Fruit fly (Drosophila melanogaster): ENCODE measurements around the gene VhaM9.7-c.

Gene VhaM9.7-c

DNA sequence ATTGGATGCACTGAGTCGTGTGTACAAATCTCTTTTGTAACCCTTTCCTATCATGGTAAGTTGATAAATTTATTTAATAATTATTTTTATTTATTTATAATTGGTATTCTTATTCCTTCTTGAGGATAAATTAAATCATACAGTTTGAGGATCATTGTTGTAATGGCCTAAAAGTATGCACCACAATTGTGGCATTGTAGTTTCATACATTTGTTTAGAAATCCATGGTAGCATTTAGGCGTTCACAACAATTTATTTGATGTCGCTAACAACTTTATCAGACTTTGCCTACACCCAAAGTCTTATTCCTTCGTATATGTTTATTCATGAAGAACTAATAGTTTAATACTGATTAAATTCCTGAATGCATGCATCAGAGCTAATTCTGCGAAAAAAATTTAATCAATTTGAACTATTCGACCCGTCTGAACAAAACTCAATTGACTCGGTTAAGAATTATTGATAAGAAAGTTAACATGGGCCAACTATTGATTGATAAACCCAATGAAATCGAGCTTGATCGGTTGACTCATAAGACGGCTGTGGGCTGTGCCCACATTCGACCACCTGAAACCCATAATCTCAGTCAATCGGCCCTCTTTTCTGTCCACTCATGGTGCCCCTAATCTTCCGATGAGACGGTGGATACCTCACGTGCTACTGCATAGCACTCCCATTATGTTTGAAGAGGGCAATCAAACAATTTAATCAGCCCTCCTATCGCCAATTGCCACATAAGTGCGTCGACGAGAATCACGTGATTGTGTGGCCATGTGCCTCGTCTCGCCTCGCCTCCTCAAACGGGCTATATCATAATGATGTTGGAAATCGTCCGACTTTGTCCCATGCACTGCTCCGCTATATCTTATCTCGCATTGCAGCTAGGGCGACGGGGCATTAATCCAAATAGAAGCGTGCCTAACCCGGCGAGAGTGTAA lies 32.9 kb upstream of the VhaM9.7-c start:
- TF ChIP-seq CG17801 (GFP tag; optimal IDR thresholded peaks at IDR 0.05; ENCODE audit: partially characterized antibody): no peak

DNA sequence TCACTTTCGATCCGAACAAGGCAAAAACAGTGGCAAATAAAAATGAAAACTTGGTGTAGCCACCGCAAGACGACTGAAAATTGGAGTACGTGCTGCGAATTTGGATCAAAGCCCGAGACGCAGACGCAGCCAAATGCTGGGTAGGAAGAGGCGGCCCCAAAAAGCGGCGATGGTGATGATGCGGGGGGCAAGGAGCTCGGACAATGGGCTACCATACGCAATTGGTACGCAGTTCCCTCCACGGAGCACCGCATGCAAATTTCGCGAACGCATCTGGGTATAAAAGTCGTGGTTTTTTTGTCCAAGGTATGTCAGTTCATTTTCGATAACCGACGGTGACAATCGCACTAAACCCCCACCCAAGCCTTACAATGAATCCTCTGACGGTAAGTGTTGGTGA lies 28.4 kb upstream of the VhaM9.7-c start, which contains the start of gene Cpr64Ad:
Gene Cpr64Ad (plus strand): TSS at position 301 of the 400 bp plus-strand sequence.
- TF ChIP-seq CG17801 (GFP tag; optimal IDR thresholded peaks at IDR 0.05; ENCODE audit: partially characterized antibody): no peak

dm6 chr3L:4212815-4213214 lies 26.1 kb upstream of the VhaM9.7-c start, which contains the start of gene Cpr64Ac:
TSS of gene Cpr64Ac (minus strand) at chr3L:4212915.
- no peak for TF ChIP-seq CG17801 (GFP tag; optimal IDR thresholded peaks at IDR 0.05; ENCODE audit: partially characterized antibody)

dm6 chr3L:4211440-4211839 lies 24.8 kb upstream of the VhaM9.7-c start, which contains the start of gene Cpr64Ab:
TSS of gene Cpr64Ab (minus strand) at chr3L:4211540.
- TF ChIP-seq CG17801 (GFP tag; optimal IDR thresholded peaks at IDR 0.05; ENCODE audit: partially characterized antibody): no peak

DNA sequence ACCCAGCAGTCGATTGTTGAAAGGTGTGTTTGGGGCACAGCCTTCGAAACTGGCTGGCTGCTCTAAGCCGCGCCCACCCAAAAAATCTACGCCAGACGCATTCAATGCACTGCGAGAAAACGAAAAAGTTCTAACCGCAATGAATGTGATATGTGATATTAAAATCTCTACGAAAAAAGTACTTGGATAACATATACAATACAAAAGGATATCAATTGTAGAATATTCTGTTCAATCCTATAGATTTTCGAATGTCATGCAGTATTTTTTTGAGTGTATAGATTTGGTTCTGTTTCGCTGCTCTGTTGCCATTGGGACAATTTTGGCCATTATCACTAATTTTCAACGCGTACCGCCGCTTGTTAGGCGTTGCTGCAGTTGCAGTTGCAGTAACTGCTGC lies 23.1 kb upstream of the VhaM9.7-c start:
- no peak for TF ChIP-seq CG17801 (GFP tag; optimal IDR thresholded peaks at IDR 0.05; ENCODE audit: partially characterized antibody)

DNA sequence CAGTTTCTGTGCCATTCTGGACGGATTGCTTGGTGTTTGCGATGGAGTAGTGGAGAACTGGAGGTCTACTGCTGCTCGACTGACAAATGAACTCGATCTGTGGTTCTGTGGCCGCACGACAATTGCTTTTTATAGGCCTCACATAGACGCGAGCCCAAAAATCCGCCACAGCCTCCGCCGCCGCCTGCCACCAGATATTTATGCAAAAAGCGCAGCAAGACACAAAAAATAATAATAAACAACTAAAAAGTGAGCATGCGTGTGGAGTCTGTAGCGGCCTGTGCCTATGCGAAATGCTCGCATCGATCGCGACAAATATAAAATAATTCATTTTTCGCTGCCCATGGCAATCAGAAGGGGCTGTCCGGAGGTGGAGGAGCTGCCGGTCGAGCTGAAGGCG lies 22.4 kb upstream of the VhaM9.7-c start, which contains the start of gene Cpr64Aa:
Gene Cpr64Aa (minus strand): TSS at position 101 of the 400 bp plus-strand sequence.
- no peak for TF ChIP-seq CG17801 (GFP tag; optimal IDR thresholded peaks at IDR 0.05; ENCODE audit: partially characterized antibody)

dm6 chr3L:4204867-4205266 lies 18.2 kb upstream of the VhaM9.7-c start:
- no peak for TF ChIP-seq CG17801 (GFP tag; optimal IDR thresholded peaks at IDR 0.05; ENCODE audit: partially characterized antibody)

DNA sequence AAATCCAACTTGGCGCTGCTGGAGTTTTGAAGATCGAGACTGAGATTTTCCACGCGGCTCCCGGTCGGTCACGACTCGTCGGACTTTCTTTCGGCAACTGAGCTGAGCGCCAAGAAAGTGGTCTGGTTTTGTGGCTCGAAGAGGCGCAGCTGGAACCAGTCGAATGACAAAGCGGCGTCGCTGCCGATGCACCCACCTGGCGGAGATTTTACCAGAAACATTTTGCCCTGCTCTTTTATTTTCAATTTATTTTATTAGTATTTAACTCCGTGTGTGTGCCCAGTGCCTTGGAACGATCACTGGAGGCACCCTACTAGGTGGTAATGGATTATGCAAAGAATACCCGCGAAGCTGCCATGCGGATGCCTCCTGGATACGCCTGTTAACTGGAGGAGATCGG lies 17.6 kb upstream of the VhaM9.7-c start, which contains the start of gene CG15005:
Gene CG15005 (minus strand): TSS at position 101 of the 400 bp plus-strand sequence.
- no peak for TF ChIP-seq CG17801 (GFP tag; optimal IDR thresholded peaks at IDR 0.05; ENCODE audit: partially characterized antibody)

DNA sequence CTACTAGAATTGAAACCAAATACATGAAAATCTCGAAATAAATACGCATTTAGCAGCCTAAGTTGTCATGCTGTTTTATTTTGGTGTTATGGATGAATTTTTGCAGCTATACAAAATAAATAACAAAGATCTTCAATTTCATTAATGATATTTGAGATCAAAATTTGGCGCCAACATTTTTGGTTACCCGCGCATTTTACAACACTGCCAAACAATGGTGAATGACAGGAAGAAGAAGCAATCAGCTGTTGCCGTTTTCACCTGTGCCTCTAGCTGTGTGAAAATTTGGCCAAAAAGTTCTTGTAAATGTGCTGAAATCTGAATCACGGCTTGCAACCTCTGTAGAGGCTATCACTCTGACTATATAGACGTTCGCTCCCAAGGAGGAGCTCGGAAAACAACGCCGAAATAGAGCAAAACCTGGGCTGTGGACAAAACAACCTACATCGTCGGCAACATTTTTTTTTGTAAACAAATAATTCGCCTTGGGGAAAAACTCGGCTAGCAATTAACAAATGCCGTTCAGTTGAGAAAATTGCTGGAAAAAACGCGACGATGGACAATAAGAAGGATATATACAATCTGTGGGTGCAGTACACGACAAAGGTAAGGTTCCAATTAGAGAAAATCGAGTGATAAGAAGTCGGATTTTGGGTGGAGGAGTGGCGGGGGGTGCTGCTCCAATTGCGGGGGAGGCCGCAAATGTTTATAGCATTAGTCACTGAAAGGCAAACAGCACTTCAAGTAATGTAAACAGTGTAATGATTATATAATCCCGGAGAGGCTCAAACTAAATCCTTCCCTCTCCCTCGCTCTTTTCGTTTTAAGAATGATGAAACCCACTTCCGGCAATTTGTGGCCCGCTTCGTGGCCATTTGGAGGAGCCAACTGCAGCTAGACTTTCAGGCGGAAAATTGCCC lies 7.3 kb upstream of the VhaM9.7-c start, which contains the start of gene CG43367:
Gene CG43367 (plus strand): TSS at position 264 of the 920 bp plus-strand sequence.
- TF ChIP-seq CG17801 (GFP tag; optimal IDR thresholded peaks at IDR 0.05; ENCODE audit: partially characterized antibody): no peak

DNA sequence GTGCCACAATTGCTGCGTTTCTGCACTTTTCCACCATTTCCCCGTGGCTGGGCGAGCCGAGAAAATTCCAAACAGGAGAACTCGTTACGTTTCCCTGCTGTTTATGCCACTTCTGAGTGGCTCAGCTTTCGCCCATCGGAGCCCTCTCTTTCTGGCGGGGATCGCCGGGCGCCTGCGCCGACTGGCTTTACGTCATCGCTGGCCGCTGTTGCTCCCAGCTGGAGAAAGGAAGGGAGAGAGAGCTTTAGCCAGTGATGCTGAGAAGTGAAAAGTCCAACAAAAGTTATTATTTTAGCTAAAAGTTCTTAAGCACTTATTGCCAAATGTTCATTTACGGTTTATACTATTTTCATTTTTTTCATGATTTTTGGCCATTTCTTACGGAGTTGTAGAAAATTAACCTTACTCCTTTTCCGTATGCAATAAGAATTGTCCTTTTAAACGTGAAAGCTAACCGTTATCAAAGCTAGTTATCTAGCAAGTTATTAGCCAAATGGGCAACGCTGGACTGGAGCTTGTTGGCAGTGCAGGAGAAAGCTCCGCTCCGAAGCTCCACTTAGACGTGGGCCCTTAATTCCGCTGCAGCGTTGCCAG lies 1.4 kb upstream of the VhaM9.7-c start, which contains the start of the genes Teh2 and tipE:
Gene Teh2 (minus strand): TSS at position 94 of the 594 bp plus-strand sequence.
Gene tipE (plus strand): TSS at position 570 of the 594 bp plus-strand sequence.
- TF ChIP-seq CG17801 (GFP tag; optimal IDR thresholded peaks at IDR 0.05; ENCODE audit: partially characterized antibody): no peak

dm6 chr3L:4185259-4185658 lies 1.4 kb downstream of the VhaM9.7-c start:
- no peak for TF ChIP-seq CG17801 (GFP tag; optimal IDR thresholded peaks at IDR 0.05; ENCODE audit: partially characterized antibody)

DNA sequence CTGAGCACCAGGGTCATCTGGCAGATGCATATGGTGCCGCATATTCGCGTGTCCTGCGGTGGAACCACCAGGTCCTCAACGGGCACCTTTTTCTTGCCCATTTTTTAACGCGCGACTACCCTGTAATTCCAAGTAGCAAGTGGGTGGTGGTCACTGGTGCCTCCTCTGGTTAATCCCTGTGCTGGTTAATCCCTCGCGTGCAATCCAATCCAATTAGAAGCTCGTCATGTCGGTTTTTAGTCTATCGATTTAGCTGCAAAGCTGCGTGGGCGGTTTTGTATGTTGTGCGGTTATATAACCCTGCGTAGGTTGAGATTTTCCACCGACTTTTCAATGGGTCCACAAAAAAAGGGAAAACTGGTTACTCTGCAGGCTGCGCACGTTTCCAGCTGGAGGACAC lies 2.1 kb downstream of the VhaM9.7-c start, which contains the start of gene Teh3:
Gene Teh3 (minus strand): TSS at position 101 of the 400 bp plus-strand sequence.
- TF ChIP-seq CG17801 (GFP tag; optimal IDR thresholded peaks at IDR 0.05; ENCODE audit: partially characterized antibody): no peak

- no peak for TF ChIP-seq CG17801 (GFP tag; optimal IDR thresholded peaks at IDR 0.05; ENCODE audit: partially characterized antibody)
These were observed 8.6 kb downstream of the VhaM9.7-c start, which contains the start of gene Teh4 for dm6 chr3L:4177981-4178562. TSS of gene Teh4 (minus strand) at chr3L:4178270.

DNA sequence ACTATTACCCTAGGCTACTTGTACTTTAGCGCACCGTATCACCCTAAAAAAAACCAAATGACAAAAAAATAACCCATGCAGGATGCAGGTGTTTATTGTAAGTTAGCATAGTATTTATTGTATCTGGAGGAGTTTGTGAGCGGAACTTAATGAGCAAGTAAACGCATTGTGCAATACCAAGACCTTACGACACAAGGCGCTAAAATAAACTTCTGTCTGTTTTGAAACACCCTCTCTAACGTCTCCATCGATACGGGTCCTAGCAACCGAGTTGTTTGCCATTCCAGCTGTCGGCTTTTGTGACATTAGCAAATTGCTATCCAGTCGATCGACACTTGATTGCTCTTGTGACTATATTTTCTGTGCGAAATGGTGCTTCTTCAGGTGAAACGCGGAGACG lies 13.1 kb downstream of the VhaM9.7-c start, which contains the start of gene CG18675:
Gene CG18675 (plus strand): TSS at position 301 of the 400 bp plus-strand sequence.
- TF ChIP-seq CG17801 (GFP tag; optimal IDR thresholded peaks at IDR 0.05; ENCODE audit: partially characterized antibody): no peak
